Fruit fly (Drosophila melanogaster) whole organism, embryonic: ENCODE results near the gene mTTF.
A peak's percentile ranks its signal among the peaks of the same experiment; 100 is the strongest.

Experiments used
- BtbVII ChIP-seq: fragments of 200-800 bp; sonication (Bioruptor generic); optimal IDR thresholded peaks from 3 replicates; lab custom pipeline; 2017; ENCODE audit warnings: missing biosample characterization, mild to moderate bottlenecking, missing genetic modification characterization
- CG10267 ChIP-seq: fragments of 200-800 bp; sonication (Bioruptor generic); optimal IDR thresholded peaks from 2 replicates; lab custom pipeline; 2018; ENCODE audit warnings: missing biosample characterization, mild to moderate bottlenecking, missing genetic modification characterization, moderate library complexity
- CG10431 ChIP-seq: fragments of 200-800 bp; sonication (Bioruptor generic); optimal IDR thresholded peaks from 3 replicates; lab custom pipeline; 2018; ENCODE audit warnings: missing biosample characterization, mild to moderate bottlenecking, missing genetic modification characterization
- CG15073 ChIP-seq: fragments of 200-800 bp; sonication (Bioruptor generic); optimal IDR thresholded peaks from 2 replicates; lab custom pipeline; 2016; ENCODE audit warnings: missing biosample characterization, missing genetic modification characterization
- CG1529 ChIP-seq: fragments of 200-800 bp; sonication (Bioruptor generic); optimal IDR thresholded peaks from 3 replicates; lab custom pipeline; 2018; ENCODE audit warnings: missing biosample characterization, missing genetic modification characterization
- CG15514 ChIP-seq: fragments of 200-800 bp; sonication (Bioruptor generic); optimal IDR thresholded peaks from 3 replicates; lab custom pipeline; 2017; ENCODE audit warnings: missing biosample characterization, missing genetic modification characterization, mild to moderate bottlenecking, moderate library complexity, missing genetic modification reagents
- CG2875 ChIP-seq: fragments of 200-800 bp; sonication (Bioruptor generic); optimal IDR thresholded peaks from 2 replicates; lab custom pipeline; 2017; ENCODE audit warnings: missing biosample characterization, mild to moderate bottlenecking, missing genetic modification characterization, missing genetic modification reagents
- CG30020 ChIP-seq: fragments of 200-800 bp; optimal IDR thresholded peaks from 2 replicates; lab custom pipeline; 2019; ENCODE audit warnings: missing biosample characterization, mild to moderate bottlenecking, missing genetic modification characterization, moderate library complexity
- CG31441 ChIP-seq: fragments of 200-800 bp; sonication (Bioruptor generic); IDR thresholded peaks from 2 replicates; pipeline ENCODE4 v1.3.6; 2022; ENCODE audit warnings: missing biosample characterization, missing genetic modification characterization
- CG32772 ChIP-seq: fragments of 200-800 bp; sonication (Bioruptor generic); IDR thresholded peaks from 2 replicates; pipeline ENCODE4 v1.3.6; 2022; ENCODE audit warnings: missing biosample characterization, missing genetic modification characterization
- CG3281 ChIP-seq: fragments of 200-800 bp; sonication (Bioruptor generic); optimal IDR thresholded peaks from 3 replicates; lab custom pipeline; 2017; ENCODE audit warnings: missing biosample characterization, mild to moderate bottlenecking, missing genetic modification characterization
- CG3407 ChIP-seq: fragments of 200-800 bp; sonication (Bioruptor generic); optimal IDR thresholded peaks from 2 replicates; lab custom pipeline; 2018; ENCODE audit warnings: missing biosample characterization, mild to moderate bottlenecking, missing genetic modification characterization
- CG3995 ChIP-seq: fragments of 200-800 bp; sonication (Bioruptor generic); optimal IDR thresholded peaks from 3 replicates; lab custom pipeline; 2016; ENCODE audit warnings: missing biosample characterization, missing genetic modification characterization
- CG4820 ChIP-seq: fragments of 200-800 bp; sonication (Bioruptor generic); optimal IDR thresholded peaks from 3 replicates; lab custom pipeline; 2016; ENCODE audit warnings: missing biosample characterization, missing genetic modification characterization
- CG6254 ChIP-seq: fragments of 200-800 bp; sonication (Bioruptor generic); optimal IDR thresholded peaks from 3 replicates; lab custom pipeline; 2017; ENCODE audit warnings: mild to moderate bottlenecking, missing biosample characterization, missing genetic modification reagents, missing genetic modification characterization
- CG6272 ChIP-seq: fragments of 200-800 bp; sonication (Bioruptor generic); IDR thresholded peaks from 2 replicates; pipeline ENCODE4 v1.3.6; 2022; ENCODE audit warnings: missing biosample characterization, missing genetic modification characterization
- CG6791 ChIP-seq: fragments of 200-800 bp; sonication (Bioruptor generic); IDR thresholded peaks from 3 replicates; pipeline ENCODE4 v1.3.6; 2022; ENCODE audit warnings: missing biosample characterization, missing genetic modification characterization; ENCODE audit not compliant: partially characterized antibody
- CG6813 ChIP-seq: fragments of 200-800 bp; sonication (Bioruptor generic); optimal IDR thresholded peaks from 2 replicates; lab custom pipeline; 2017; ENCODE audit warnings: missing biosample characterization, missing genetic modification characterization, mild to moderate bottlenecking, moderate library complexity, missing genetic modification reagents
- CG7839 ChIP-seq: fragments of 200-800 bp; sonication (Bioruptor generic); optimal IDR thresholded peaks from 3 replicates; lab custom pipeline; 2018; ENCODE audit warnings: missing biosample characterization, mild to moderate bottlenecking, missing genetic modification characterization, moderate library complexity
- CG9437 ChIP-seq: fragments of 200-800 bp; sonication (Bioruptor generic); optimal IDR thresholded peaks from 2 replicates; lab custom pipeline; 2018; ENCODE audit warnings: missing biosample characterization, mild to moderate bottlenecking, missing genetic modification characterization
- CkIIα-i1 ChIP-seq: fragments of 200-800 bp; sonication (Bioruptor generic); IDR thresholded peaks from 2 replicates; pipeline ENCODE4 v1.3.6; 2022; ENCODE audit warnings: missing biosample characterization, missing genetic modification characterization
- D19B ChIP-seq: fragments of 200-800 bp; sonication (Bioruptor generic); optimal IDR thresholded peaks from 2 replicates; lab custom pipeline; 2017; ENCODE audit warnings: missing biosample characterization, mild to moderate bottlenecking, missing genetic modification characterization
- Dbx ChIP-seq: fragments of 200-800 bp; sonication (Bioruptor generic); IDR thresholded peaks from 3 replicates; pipeline ENCODE4 v1.3.6; 2022; ENCODE audit warnings: missing biosample characterization, missing genetic modification characterization
- Dip2 ChIP-seq: fragments of 200-800 bp; sonication (Bioruptor generic); IDR thresholded peaks from 2 replicates; pipeline ENCODE4 v1.3.6; 2022; ENCODE audit warnings: missing biosample characterization, missing genetic modification characterization
- Doc3 ChIP-seq: fragments of 200-800 bp; sonication (Bioruptor generic); IDR thresholded peaks from 3 replicates; pipeline ENCODE4 v1.3.6; 2022; ENCODE audit warnings: missing biosample characterization, missing genetic modification characterization; ENCODE audit not compliant: partially characterized antibody
- Ets65A ChIP-seq: fragments of 200-800 bp; sonication (Bioruptor generic); peaks from one replicate; lab custom pipeline; 2016; ENCODE audit warnings: missing biosample characterization, missing genetic modification characterization
- Fer3 ChIP-seq: fragments of 200-800 bp; sonication (Bioruptor generic); optimal IDR thresholded peaks from 2 replicates; lab custom pipeline; 2018; ENCODE audit warnings: missing biosample characterization, mild to moderate bottlenecking, missing genetic modification characterization, moderate library complexity
- HLH54F ChIP-seq: fragments of 200-800 bp; sonication (Bioruptor generic); optimal IDR thresholded peaks from 3 replicates; lab custom pipeline; 2016; ENCODE audit warnings: missing biosample characterization, missing genetic modification characterization
- Lhr ChIP-seq: fragments of 200-800 bp; sonication (Bioruptor generic); optimal IDR thresholded peaks from 3 replicates; lab custom pipeline; 2017; ENCODE audit warnings: mild to moderate bottlenecking, missing biosample characterization, missing genetic modification reagents, missing genetic modification characterization
- PHDP ChIP-seq: fragments of 200-800 bp; sonication (Bioruptor generic); optimal IDR thresholded peaks from 3 replicates; lab custom pipeline; 2018; ENCODE audit warnings: missing biosample characterization, mild to moderate bottlenecking, missing genetic modification characterization, moderate library complexity
- Vsx1 ChIP-seq: fragments of 200-800 bp; sonication (Bioruptor generic); optimal IDR thresholded peaks from 2 replicates; lab custom pipeline; 2017; ENCODE audit warnings: missing biosample characterization, mild to moderate bottlenecking, missing genetic modification characterization, missing genetic modification reagents
- abd-A ChIP-seq: fragments of 200-800 bp; sonication (Bioruptor generic); optimal IDR thresholded peaks from 3 replicates; lab custom pipeline; 2019; ENCODE audit warnings: missing biosample characterization, mild to moderate bottlenecking, missing genetic modification characterization, moderate library complexity
- aop ChIP-seq: fragments of 200-800 bp; sonication (Bioruptor generic); IDR thresholded peaks from 2 replicates; pipeline ENCODE4 v1.3.6; 2022; ENCODE audit warnings: missing biosample characterization, missing genetic modification characterization
- ap ChIP-seq: fragments of 200-800 bp; sonication (Bioruptor generic); IDR thresholded peaks from 2 replicates; pipeline ENCODE4 v1.3.6; 2022; ENCODE audit warnings: missing biosample characterization, missing genetic modification characterization
- ci ChIP-seq: fragments of 200-800 bp; sonication (Bioruptor generic); IDR thresholded peaks from 3 replicates; pipeline ENCODE4 v1.3.6; 2022; ENCODE audit warnings: missing biosample characterization, missing genetic modification characterization
- dan ChIP-seq: fragments of 200-800 bp; sonication (Bioruptor generic); IDR thresholded peaks from 2 replicates; pipeline ENCODE4 v1.3.6; 2022; ENCODE audit warnings: missing biosample characterization, missing genetic modification characterization
- danr ChIP-seq: fragments of 200-800 bp; sonication (Bioruptor generic); IDR thresholded peaks from 2 replicates; pipeline ENCODE4 v1.3.6; 2022; ENCODE audit warnings: missing biosample characterization, missing genetic modification characterization
- disco-r ChIP-seq: fragments of 200-800 bp; sonication (Bioruptor generic); optimal IDR thresholded peaks from 2 replicates; lab custom pipeline; 2016; ENCODE audit warnings: missing biosample characterization, missing genetic modification characterization
- gro ChIP-seq: fragments of 200-800 bp; sonication (Bioruptor generic); optimal IDR thresholded peaks from 2 replicates; lab custom pipeline; 2016; ENCODE audit warnings: missing biosample characterization, missing genetic modification characterization
- her ChIP-seq: fragments of 200-800 bp; sonication (Bioruptor generic); optimal IDR thresholded peaks from 2 replicates; lab custom pipeline; 2016; ENCODE audit warnings: missing biosample characterization, missing genetic modification characterization
- ind ChIP-seq: fragments of 200-800 bp; sonication (Bioruptor generic); optimal IDR thresholded peaks from 3 replicates; lab custom pipeline; 2016; ENCODE audit warnings: missing biosample characterization, missing genetic modification characterization
- insv ChIP-seq, 2 experiments: fragments of 200-800 bp; sonication (Bioruptor generic); optimal IDR thresholded peaks; 3 replicates each; lab custom pipeline; 2016 to 2018; ENCODE audit warnings: missing biosample characterization in 2 of 2, missing genetic modification characterization in 2 of 2
- kni ChIP-seq: fragments of 200-800 bp; sonication (Bioruptor generic); optimal IDR thresholded peaks from 3 replicates; lab custom pipeline; 2017; ENCODE audit warnings: mild to moderate bottlenecking, missing biosample characterization, missing genetic modification reagents, missing genetic modification characterization
- maf-S ChIP-seq: fragments of 200-800 bp; sonication (Bioruptor generic); optimal IDR thresholded peaks from 2 replicates; lab custom pipeline; 2016; ENCODE audit warnings: missing biosample characterization, missing genetic modification characterization
- nmo ChIP-seq: fragments of 200-800 bp; sonication (Bioruptor generic); optimal IDR thresholded peaks from 2 replicates; lab custom pipeline; 2018; ENCODE audit warnings: missing biosample characterization, mild to moderate bottlenecking, missing genetic modification characterization, moderate library complexity
- pfk ChIP-seq: fragments of 200-800 bp; sonication (Bioruptor generic); optimal IDR thresholded peaks from 2 replicates; lab custom pipeline; 2018; ENCODE audit warnings: missing biosample characterization, mild to moderate bottlenecking, missing genetic modification characterization, moderate library complexity
- prd ChIP-seq, 3 experiments: fragments of >200 bp in 2 of 3; fragments of 200-800 bp in 1 of 3; sonication (Bioruptor generic) in 1 of 3; optimal IDR thresholded peaks in 2 of 3; IDR thresholded peaks in 1 of 3; 2 replicates in 2 of 3; 3 replicates in 1 of 3; pipeline versions ENCODE4 v1.3.6 to Lab custom; 2017 to 2022; ENCODE audit warnings: missing biosample characterization in 1 of 3, missing genetic modification characterization in 1 of 3
- psq ChIP-seq: fragments of 200-800 bp; sonication (Bioruptor generic); optimal IDR thresholded peaks from 2 replicates; lab custom pipeline; 2017; ENCODE audit warnings: missing biosample characterization, missing genetic modification characterization
- sd ChIP-seq: fragments of 200-800 bp; sonication (Bioruptor generic); optimal IDR thresholded peaks from 3 replicates; lab custom pipeline; 2018; ENCODE audit warnings: missing biosample characterization, mild to moderate bottlenecking, missing genetic modification characterization, moderate library complexity
- sens ChIP-seq: fragments of 200-800 bp; sonication (Bioruptor generic); peaks from one replicate; lab custom pipeline; 2016; ENCODE audit warnings: missing biosample characterization, missing genetic modification characterization
- slp2 ChIP-seq: fragments of 200-800 bp; sonication (Bioruptor generic); optimal IDR thresholded peaks from 2 replicates; lab custom pipeline; 2016; ENCODE audit warnings: missing biosample characterization, missing genetic modification characterization

mTTF gene

DNA sequence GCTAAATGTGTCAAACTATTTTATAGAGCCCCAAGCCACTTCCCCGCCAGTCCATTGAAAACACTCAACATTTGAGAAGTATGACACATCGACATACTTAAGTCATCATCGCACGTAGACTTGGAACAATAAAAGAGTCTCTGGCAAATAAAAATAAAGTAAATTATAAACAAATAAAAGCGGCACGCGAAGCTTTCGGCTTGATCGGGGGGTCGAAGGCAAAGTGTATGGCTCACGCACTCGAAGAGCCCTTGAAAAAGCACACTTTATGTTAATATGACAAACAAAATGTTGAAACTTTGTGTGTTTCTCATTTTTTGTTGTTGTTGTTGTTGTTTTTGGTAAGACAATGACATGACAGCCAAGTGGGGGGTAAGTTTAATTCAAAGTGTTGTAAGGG lies 47.7 kb upstream of the mTTF start (continued):
- peak; percentile 65 for TF ChIP-seq sens (GFP tag; lab: Kevin White, UChicago)
- TF ChIP-seq abd-A (tag; lab: Kevin White, UChicago) = peak; percentile 2
- no peak for TF ChIP-seq Dbx (GFP tag; lab: Robert Waterston, UW)
- peak; percentile 16 for TF ChIP-seq CG3281 (GFP tag; lab: Kevin White, UChicago)
- no peak for TF ChIP-seq her (GFP tag; lab: Kevin White, UChicago)
- no peak for TF ChIP-seq CG6791 (GFP tag; lab: Robert Waterston, UW)
- TF ChIP-seq CG32772 = no peak
- TF ChIP-seq sd (tag; lab: Kevin White, UChicago) = peak; percentile 65
- TF ChIP-seq PHDP (tag; lab: Kevin White, UChicago) = no peak
- TF ChIP-seq CG15514 = peak; percentile 33
- peak; percentile 4 for TF ChIP-seq CG7839 (tag; lab: Kevin White, UChicago)
- TF ChIP-seq CG3407 = peak; percentile 19
- no peak for TF ChIP-seq CG10431 (GFP tag; lab: Kevin White, UChicago)
- peak; percentile 16 for TF ChIP-seq kni (GFP tag; lab: Kevin White, UChicago)
- TF ChIP-seq CkIIα-i1 (GFP tag; lab: Robert Waterston, UW) = no peak
- no peak for TF ChIP-seq pfk (GFP tag; lab: Kevin White, UChicago)
- TF ChIP-seq CG3995 (GFP tag; lab: Kevin White, UChicago) = no peak
- no peak for TF ChIP-seq gro
- TF ChIP-seq maf-S (GFP tag; lab: Kevin White, UChicago) = no peak
- no peak for TF ChIP-seq CG6254 (GFP tag; lab: Kevin White, UChicago)
- no peak for TF ChIP-seq CG2875 (GFP tag; lab: Kevin White, UChicago)
- TF ChIP-seq Fer3 (tag; lab: Kevin White, UChicago) = no peak
- TF ChIP-seq psq (GFP tag; lab: Kevin White, UChicago) = no peak
- no peak for TF ChIP-seq disco-r
- no peak for TF ChIP-seq CG30020
- TF ChIP-seq ap (GFP tag; lab: Robert Waterston, UW) = no peak
- TF ChIP-seq HLH54F (GFP tag; lab: Kevin White, UChicago) = no peak
- TF ChIP-seq CG6813 (GFP tag; lab: Kevin White, UChicago) = no peak
- no peak for TF ChIP-seq BtbVII (GFP tag; lab: Kevin White, UChicago)
- no peak for TF ChIP-seq CG10267
- no peak for TF ChIP-seq slp2
- peak; percentile 24; the same call in 1 of the 2 replicates for TF ChIP-seq CG31441 (GFP tag; lab: Robert Waterston, UW)
- no peak for TF ChIP-seq Ets65A (GFP tag; lab: Kevin White, UChicago)
- TF ChIP-seq ind (GFP tag; lab: Kevin White, UChicago) = no peak
- TF ChIP-seq insv (GFP tag; optimal IDR thresholded peaks at IDR 0.05; lab: Kevin White, UChicago) = no peak
- no peak for TF ChIP-seq D19B (GFP tag; lab: Kevin White, UChicago)
- no peak for TF ChIP-seq CG15073
- TF ChIP-seq CG4820 (GFP tag; lab: Kevin White, UChicago) = no peak
- no peak for TF ChIP-seq aop
- no peak; the same call in 2 of the 3 replicates for TF ChIP-seq ci (GFP tag; lab: Robert Waterston, UW)
- no peak for TF ChIP-seq prd (optimal IDR thresholded peaks at IDR 0.05; lab: Kevin White, UChicago)
- TF ChIP-seq prd (GFP tag; IDR thresholded peaks at IDR 0.05; lab: Robert Waterston, UW) = no peak
- TF ChIP-seq Lhr = no peak
- no peak for TF ChIP-seq CG6272 (GFP tag; lab: Robert Waterston, UW)
- peak; percentile 8 for TF ChIP-seq Vsx1 (GFP tag; lab: Kevin White, UChicago)
- no peak for TF ChIP-seq Dip2 (GFP tag; lab: Robert Waterston, UW)
- no peak for TF ChIP-seq CG9437 (GFP tag; lab: Kevin White, UChicago)
- TF ChIP-seq Doc3 (GFP tag; lab: Robert Waterston, UW) = no peak
- no peak for TF ChIP-seq nmo (GFP tag; lab: Kevin White, UChicago)
- no peak for TF ChIP-seq CG1529 (GFP tag; lab: Kevin White, UChicago)
- TF ChIP-seq danr (GFP tag; lab: Robert Waterston, UW) = no peak
- no peak for TF ChIP-seq dan
